Fruit fly (Drosophila melanogaster) whole organism, adult: Measurements from ENCODE around the gene gukh.

Experiments
- CG11617 ChIP-seq: fragments of 200-800 bp; sonication (Bioruptor generic); optimal IDR thresholded peaks from 2 replicates; lab custom pipeline; 2017; ENCODE audit warnings: mild to moderate bottlenecking, missing biosample characterization, missing genetic modification reagents, missing genetic modification characterization
- CG12768 ChIP-seq: fragments of 200-800 bp; sonication (Bioruptor generic); optimal IDR thresholded peaks from 2 replicates; lab custom pipeline; 2017; ENCODE audit warnings: missing biosample characterization, missing genetic modification characterization, mild to moderate bottlenecking, moderate library complexity, missing genetic modification reagents
- CG14711 ChIP-seq: fragments of 200-800 bp; sonication (Bioruptor generic); optimal IDR thresholded peaks from 2 replicates; lab custom pipeline; 2018; ENCODE audit warnings: missing biosample characterization, mild to moderate bottlenecking, missing genetic modification characterization, moderate library complexity
- CG1620 ChIP-seq: fragments of 200-800 bp; sonication (Bioruptor generic); optimal IDR thresholded peaks from 2 replicates; lab custom pipeline; 2016; ENCODE audit warnings: missing biosample characterization, missing genetic modification characterization
- CG33017 ChIP-seq: fragments of 200-800 bp; sonication (Bioruptor generic); optimal IDR thresholded peaks from 2 replicates; lab custom pipeline; 2018; ENCODE audit warnings: missing biosample characterization, mild to moderate bottlenecking, missing genetic modification characterization, moderate library complexity
- CG5204 ChIP-seq: fragments of 200-800 bp; sonication (Bioruptor generic); optimal IDR thresholded peaks from 2 replicates; lab custom pipeline; 2016; ENCODE audit warnings: missing biosample characterization, missing genetic modification characterization
- CG7045 ChIP-seq: fragments of 200-800 bp; sonication (Bioruptor generic); optimal IDR thresholded peaks from 2 replicates; lab custom pipeline; 2017; ENCODE audit warnings: missing biosample characterization, mild to moderate bottlenecking, missing genetic modification characterization
- CG7101 ChIP-seq: fragments of 200-800 bp; sonication (Bioruptor generic); optimal IDR thresholded peaks from 2 replicates; lab custom pipeline; 2018; ENCODE audit warnings: missing biosample characterization, mild to moderate bottlenecking, missing genetic modification characterization, moderate library complexity
- Clk ChIP-seq: fragments of 200-800 bp; sonication (Bioruptor generic); optimal IDR thresholded peaks from 2 replicates; lab custom pipeline; 2017; ENCODE audit warnings: missing biosample characterization, missing genetic modification characterization
- Crg-1 ChIP-seq: fragments of 200-800 bp; sonication (Bioruptor generic); optimal IDR thresholded peaks from 2 replicates; lab custom pipeline; 2016; ENCODE audit warnings: missing biosample characterization, missing genetic modification characterization
- Hr96 ChIP-seq: fragments of 200-800 bp; sonication (Bioruptor generic); optimal IDR thresholded peaks from 2 replicates; lab custom pipeline; 2016; ENCODE audit warnings: missing biosample characterization, missing genetic modification characterization
- Mnt ChIP-seq: fragments of 200-800 bp; sonication (Bioruptor generic); optimal IDR thresholded peaks from 2 replicates; lab custom pipeline; 2016; ENCODE audit warnings: missing biosample characterization, mild to moderate bottlenecking, missing genetic modification characterization
- bab1 ChIP-seq: fragments of 200-800 bp; sonication (Bioruptor generic); optimal IDR thresholded peaks from 3 replicates; lab custom pipeline; 2019; ENCODE audit warnings: missing biosample characterization, mild to moderate bottlenecking, missing genetic modification characterization, moderate library complexity
- cic ChIP-seq: fragments of 200-800 bp; sonication (Bioruptor generic); optimal IDR thresholded peaks from 2 replicates; lab custom pipeline; 2017; ENCODE audit warnings: missing biosample characterization, mild to moderate bottlenecking, missing genetic modification characterization, moderate library complexity
- cnc ChIP-seq, 2 experiments: fragments of >200 bp; optimal IDR thresholded peaks; 2 replicates each; lab custom pipeline; 2017
- kay ChIP-seq: fragments of 200-800 bp; sonication (Bioruptor generic); peaks from one replicate; lab custom pipeline; 2016; ENCODE audit warnings: missing biosample characterization, missing genetic modification characterization, borderline replicate concordance
- ovo ChIP-seq: fragments of 200-800 bp; sonication (Bioruptor generic); optimal IDR thresholded peaks from 2 replicates; lab custom pipeline; 2016; ENCODE audit warnings: missing biosample characterization, missing genetic modification characterization
- pad ChIP-seq: fragments of 200-800 bp; sonication (Bioruptor generic); optimal IDR thresholded peaks from 3 replicates; lab custom pipeline; 2017; ENCODE audit warnings: missing biosample characterization, missing genetic modification characterization, mild to moderate bottlenecking, moderate library complexity, missing genetic modification reagents
- tj ChIP-seq: fragments of 200-800 bp; sonication (Bioruptor generic); optimal IDR thresholded peaks from 3 replicates; lab custom pipeline; 2017; ENCODE audit warnings: missing biosample characterization, mild to moderate bottlenecking, missing genetic modification characterization, moderate library complexity
- toe ChIP-seq: fragments of 200-800 bp; sonication (Bioruptor generic); optimal IDR thresholded peaks from 2 replicates; lab custom pipeline; 2016; ENCODE audit warnings: missing biosample characterization, missing genetic modification characterization

Gene gukh

dm6 chr3R:19062549-19062948 lies 78.7 kb downstream of the gukh start:
- TF ChIP-seq kay (peak; percentile 61), CG7045 (no peak), cnc (optimal IDR thresholded peaks at IDR 0.05; lab: Kevin White, UChicago) (no peak), CG14711 (no peak), Hr96 (no peak), CG33017 (no peak), CG12768 (no peak), ovo (GFP tag; lab: Kevin White, UChicago) (no peak), tj (GFP tag; lab: Kevin White, UChicago) (peak; percentile 46), CG7101 (tag; lab: Kevin White, UChicago) (no peak), toe (no peak)

dm6 chr3R:19064037-19064664 lies 80.3 kb downstream of the gukh start:
- no peak for TF ChIP-seq cnc (optimal IDR thresholded peaks at IDR 0.05; lab: Kevin White, UChicago)

dm6 chr3R:19065474-19065873 lies 81.6 kb downstream of the gukh start:
- TF ChIP-seq CG7045, result no peak
- TF ChIP-seq Hr96, result no peak
- TF ChIP-seq CG7101 (tag; lab: Kevin White, UChicago), result no peak
- TF ChIP-seq cic (GFP tag; lab: Kevin White, UChicago), result peak; percentile 2

dm6 chr3R:19066965-19067614 lies 83.3 kb downstream of the gukh start:
- TF ChIP-seq pad (GFP tag; lab: Kevin White, UChicago) (no peak), CG7101 (tag; lab: Kevin White, UChicago) (no peak), ovo (GFP tag; lab: Kevin White, UChicago) (no peak), Hr96 (no peak), tj (GFP tag; lab: Kevin White, UChicago) (no peak), CG12768 (no peak), Crg-1 (no peak), cic (GFP tag; lab: Kevin White, UChicago) (peak; percentile 25), cnc (optimal IDR thresholded peaks at IDR 0.05; lab: Kevin White, UChicago) (peak in 1 of 2 experiments; percentile 55), CG5204 (GFP tag; lab: Kevin White, UChicago) (no peak), bab1 (GFP tag; lab: Kevin White, UChicago) (no peak), CG33017 (no peak), toe (no peak), kay (no peak)

- peak; percentile 62 for TF ChIP-seq ovo (GFP tag; lab: Kevin White, UChicago)
- TF ChIP-seq CG5204 (GFP tag; lab: Kevin White, UChicago), result peak; percentile 7
- TF ChIP-seq cic (GFP tag; lab: Kevin White, UChicago), result peak; percentile 20
- no peak for TF ChIP-seq pad (GFP tag; lab: Kevin White, UChicago)
- TF ChIP-seq cnc (optimal IDR thresholded peaks at IDR 0.05; lab: Kevin White, UChicago), result no peak
- peak; percentile 17 for TF ChIP-seq CG11617
- peak; percentile 53 for TF ChIP-seq CG12768
- TF ChIP-seq bab1 (GFP tag; lab: Kevin White, UChicago), result no peak
- TF ChIP-seq kay, result peak; percentile 88
- peak; percentile 27 for TF ChIP-seq CG1620 (GFP tag; lab: Kevin White, UChicago)
- peak; percentile 52 for TF ChIP-seq Crg-1
Observed at dm6 chr3R:19067876-19068406, 84.1 kb downstream of the gukh start.

- no peak for TF ChIP-seq ovo (GFP tag; lab: Kevin White, UChicago)
Observed at dm6 chr3R:19069740-19070139, 85.9 kb downstream of the gukh start.

- no peak for TF ChIP-seq CG12768
- TF ChIP-seq ovo (GFP tag; lab: Kevin White, UChicago), result no peak
- no peak for TF ChIP-seq CG11617
- no peak for TF ChIP-seq CG33017
- no peak for TF ChIP-seq cnc (optimal IDR thresholded peaks at IDR 0.05; lab: Kevin White, UChicago)
- TF ChIP-seq CG7101 (tag; lab: Kevin White, UChicago), result no peak
- TF ChIP-seq tj (GFP tag; lab: Kevin White, UChicago), result no peak
- TF ChIP-seq CG14711, result no peak
- no peak for TF ChIP-seq CG7045
- no peak for TF ChIP-seq CG1620 (GFP tag; lab: Kevin White, UChicago)
- TF ChIP-seq Mnt (GFP tag; lab: Kevin White, UChicago), result no peak
- no peak for TF ChIP-seq pad (GFP tag; lab: Kevin White, UChicago)
- no peak for TF ChIP-seq kay
- no peak for TF ChIP-seq Clk (GFP tag; lab: Kevin White, UChicago)
- no peak for TF ChIP-seq bab1 (GFP tag; lab: Kevin White, UChicago)
Observed at dm6 chr3R:19070222-19070949, 86.6 kb downstream of the gukh start.
